Worm (Caenorhabditis elegans) whole organism, L1 larva: ENCODE data around the gene C54F6.5.

Experiments
- aly-2 ChIP-seq: fragments of 150-350 bp; optimal IDR thresholded peaks from 2 replicates; lab custom pipeline; 2014; ENCODE audit warnings: missing biosample characterization, missing genetic modification characterization
- ama-1 ChIP-seq: fragments of 150-350 bp; optimal IDR thresholded peaks from 2 replicates; lab custom pipeline; 2014
- ceh-82 ChIP-seq, 3 experiments: fragments of 150-350 bp in 1 of 3; sonication (generic microtip) in 2 of 3; optimal IDR thresholded peaks; 2 replicates each; lab custom pipeline; 2014 to 2017; ENCODE audit warnings: missing biosample characterization in 3 of 3, missing genetic modification characterization in 3 of 3
- ceh-90 ChIP-seq: sonication (generic microtip); optimal IDR thresholded peaks from 2 replicates; lab custom pipeline; 2016; ENCODE audit warnings: missing genetic modification characterization, missing compliant biosample characterization
- hpl-2 ChIP-seq: fragments of 150-350 bp; optimal IDR thresholded peaks from 2 replicates; lab custom pipeline; 2014; ENCODE audit warnings: missing biosample characterization, missing genetic modification reagents, missing genetic modification characterization
- irx-1 ChIP-seq: sonication (generic microtip); optimal IDR thresholded peaks from 2 replicates; lab custom pipeline; 2016; ENCODE audit warnings: missing genetic modification characterization, missing compliant biosample characterization
- jun-1 ChIP-seq: fragments of 150-350 bp; optimal IDR thresholded peaks from 2 replicates; lab custom pipeline; 2014; ENCODE audit warnings: missing biosample characterization, missing genetic modification reagents, missing genetic modification characterization
- lin-15B ChIP-seq: fragments of 150-350 bp; sonication (generic microtip); optimal IDR thresholded peaks from 3 replicates; lab custom pipeline; 2014; ENCODE audit warnings: missing biosample characterization, missing genetic modification characterization
- nhr-90 ChIP-seq: sonication (generic microtip); optimal IDR thresholded peaks from 2 replicates; lab custom pipeline; 2016; ENCODE audit warnings: mild to moderate bottlenecking, missing genetic modification characterization, missing compliant biosample characterization; ENCODE audit not compliant: poor library complexity
- unc-62 ChIP-seq: fragments of 150-350 bp; optimal IDR thresholded peaks from 2 replicates; lab custom pipeline; 2014; ENCODE audit warnings: missing biosample characterization, missing genetic modification reagents, missing genetic modification characterization

ce11 chrV:7522279-7522678 lies 6.6 kb upstream of the C54F6.5 start, which contains the start of gene C54F6.15:
- TF ChIP-seq irx-1 = no peak
- TF ChIP-seq jun-1 = no peak
- TF ChIP-seq unc-62 (GFP tag; lab: Kevin White, UChicago) = no peak
- TF ChIP-seq ceh-82 (tag; optimal IDR thresholded peaks at IDR 0.05; lab: Kevin White, UChicago) = no peak
- TF ChIP-seq ceh-90 (tag; lab: Kevin White, UChicago) = no peak
- no peak for TF ChIP-seq aly-2 (tag; lab: Kevin White, UChicago)
- TF ChIP-seq lin-15B (tag; lab: Kevin White, UChicago) = no peak
- TF ChIP-seq ama-1 (lab: Kevin White, UChicago) = no peak
- TF ChIP-seq nhr-90 (tag; lab: Kevin White, UChicago) = no peak
- TF ChIP-seq hpl-2 = no peak
